Worm (Caenorhabditis elegans) whole organism, L1 larva: ENCODE data around the gene set-17.

Source experiments
- dpl-1 ChIP-seq, 3 experiments: fragments of 150-350 bp in 2 of 3; sonication (generic microtip) in 1 of 3; optimal IDR thresholded peaks; 2 replicates each; lab custom pipeline; 2014 to 2017; ENCODE audit warnings: missing biosample characterization in 3 of 3, missing genetic modification characterization in 3 of 3, missing genetic modification reagents in 3 of 3
- nhr-77 ChIP-seq: fragments of 150-350 bp; optimal IDR thresholded peaks from 2 replicates; lab custom pipeline; 2014; ENCODE audit warnings: missing biosample characterization, missing genetic modification characterization
- rnt-1 ChIP-seq: sonication (generic microtip); optimal IDR thresholded peaks from 2 replicates; lab custom pipeline; 2016; ENCODE audit warnings: mild to moderate bottlenecking, missing genetic modification characterization, moderate library complexity, missing compliant biosample characterization
- skn-1 ChIP-seq: fragments of 150-350 bp; optimal IDR thresholded peaks from 2 replicates; lab custom pipeline; 2014; ENCODE audit warnings: missing biosample characterization, missing genetic modification characterization
- snpc-4 ChIP-seq: fragments of 150-350 bp; optimal IDR thresholded peaks from 2 replicates; lab custom pipeline; 2014; ENCODE audit warnings: missing biosample characterization, missing genetic modification characterization

- TF ChIP-seq skn-1 (tag; lab: Kevin White, UChicago) (no peak), rnt-1 (tag; lab: Kevin White, UChicago) (no peak), nhr-77 (no peak), snpc-4 (tag; lab: Kevin White, UChicago) (no peak), dpl-1 (GFP tag; optimal IDR thresholded peaks at IDR 0.05; lab: Kevin White, UChicago) (no peak)
Measured at ce11 chrII:8951270-8951669, 11.0 kb upstream of the set-17 start.
